Fruit fly (Drosophila melanogaster): ENCODE measurements around the gene CG11694.
A peak's percentile ranks its signal among the peaks of the same experiment; 100 is the strongest.

CG11694 gene

DNA sequence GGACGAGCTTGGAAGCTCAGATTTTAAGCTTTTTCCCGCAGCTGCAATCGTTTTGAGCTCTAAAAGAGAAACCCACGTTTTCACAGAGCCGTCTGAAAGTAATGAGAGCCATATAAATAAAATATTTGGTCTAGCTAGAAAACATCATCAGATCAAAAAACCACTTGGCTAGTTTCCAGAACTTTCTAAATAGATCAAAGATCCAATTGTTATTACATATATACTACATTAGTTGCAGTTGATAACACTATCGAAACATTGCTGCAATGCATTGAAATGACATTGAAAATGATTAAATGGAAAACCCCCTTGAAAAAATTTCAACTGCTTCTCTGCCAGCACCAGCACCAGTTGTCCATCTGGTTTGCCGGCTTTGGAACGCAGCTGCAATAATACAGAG lies 43.0 kb upstream of the CG11694 start (continued):
- TF ChIP-seq seq (GFP tag; IDR thresholded peaks at IDR 0.05) (peak; percentile 34; the same call in 1 of the 2 replicates), CG5953 (GFP tag; IDR thresholded peaks at IDR 0.05) (no peak), lola (GFP tag; optimal IDR thresholded peaks at IDR 0.05) (no peak), gem (tag; optimal IDR thresholded peaks at IDR 0.05) (peak; percentile 60), ap (GFP tag; IDR thresholded peaks at IDR 0.05) (0 out of 2 replicates have a peak, but pooled peaks have one; percentile 5), jing (GFP tag; optimal IDR thresholded peaks at IDR 0.05) (peak; percentile 36), HLH54F (GFP tag; optimal IDR thresholded peaks at IDR 0.05) (no peak), wor (GFP tag; IDR thresholded peaks at IDR 0.05) (peak; percentile 10; the same call in 1 of the 2 replicates), CG11093 (GFP tag; IDR thresholded peaks at IDR 0.05) (no peak), NK7.1 (GFP tag; optimal IDR thresholded peaks at IDR 0.05) (no peak), sisA (GFP tag; IDR thresholded peaks at IDR 0.05) (peak; percentile 41; the same call in 1 of the 2 replicates), CG11560 (tag; IDR thresholded peaks at IDR 0.05) (no peak), knrl (GFP tag; IDR thresholded peaks at IDR 0.05; ENCODE audit: partially characterized antibody) (no peak), BtbVII (GFP tag; optimal IDR thresholded peaks at IDR 0.05) (no peak), Nf-YA (GFP tag; IDR thresholded peaks at IDR 0.05) (peak; percentile 37; the same call in 1 of the 2 replicates), CG1603 (tag; optimal IDR thresholded peaks at IDR 0.05) (peak; percentile 38), Hr51 (GFP tag; optimal IDR thresholded peaks at IDR 0.05) (peak in 1 of 2 experiments; percentile 73), Atf3 (GFP tag; optimal IDR thresholded peaks at IDR 0.05) (no peak), E2f2 (GFP tag; IDR thresholded peaks at IDR 0.05) (no peak), CG7357 (GFP tag; IDR thresholded peaks at IDR 0.05) (no peak), H2.0 (GFP tag; IDR thresholded peaks at IDR 0.05) (0 out of 2 replicates have a peak, but pooled peaks have one; percentile 12), tgo (GFP tag; IDR thresholded peaks at IDR 0.05) (no peak), esg (GFP tag; conservative IDR thresholded peaks at IDR 0.05) (peak; percentile 57), phol (tag; optimal IDR thresholded peaks at IDR 0.05) (peak; percentile 38), CG13424 (tag; optimal IDR thresholded peaks at IDR 0.05) (peak; percentile 62), CG17359 (tag; optimal IDR thresholded peaks at IDR 0.05) (peak; percentile 43), CrebB (tag; optimal IDR thresholded peaks at IDR 0.05) (no peak), CG17829 (tag; optimal IDR thresholded peaks at IDR 0.05) (peak; percentile 2), nom (GFP tag; optimal IDR thresholded peaks at IDR 0.05) (peak; percentile 51), Sox102F (GFP tag; optimal IDR thresholded peaks at IDR 0.05) (peak; percentile 74), tap (tag; optimal IDR thresholded peaks at IDR 0.05) (peak; percentile 51), HLH3B (GFP tag; IDR thresholded peaks at IDR 0.05) (peak; percentile 52; the same call in 1 of the 2 replicates)

DNA sequence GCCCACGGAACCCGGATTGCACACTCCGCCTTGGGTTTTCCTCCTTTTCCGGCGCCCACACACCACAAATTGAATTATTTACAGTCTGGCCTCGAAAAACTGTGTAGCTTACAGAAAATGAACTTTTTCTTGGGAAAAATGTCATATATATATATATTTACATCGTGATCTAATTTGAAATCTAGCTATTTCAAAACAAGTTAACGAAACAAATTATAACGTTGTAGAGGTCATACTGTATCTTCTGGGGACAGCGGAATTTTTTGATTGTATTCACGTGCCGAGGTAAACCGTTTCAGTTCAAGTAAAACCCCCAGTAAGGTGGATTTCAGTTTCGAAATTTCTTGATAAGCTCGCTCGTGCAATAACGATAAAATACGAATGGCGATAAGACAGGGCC lies 42.5 kb upstream of the CG11694 start:
- TF ChIP-seq klu (GFP tag; IDR thresholded peaks at IDR 0.05) (no peak), sna (GFP tag; IDR thresholded peaks at IDR 0.05; ENCODE audit: partially characterized antibody) (no peak), CG6272 (GFP tag; IDR thresholded peaks at IDR 0.05) (no peak), da (GFP tag; optimal IDR thresholded peaks at IDR 0.05) (no peak), bowl (GFP tag; IDR thresholded peaks at IDR 0.05) (no peak), dimm (GFP tag; IDR thresholded peaks at IDR 0.05) (0 out of 2 replicates have a peak, but pooled peaks have one; percentile 17), ab (GFP tag; optimal IDR thresholded peaks at IDR 0.05) (no peak), CG33213 (GFP tag; optimal IDR thresholded peaks at IDR 0.05) (no peak), CG8944 (GFP tag; optimal IDR thresholded peaks at IDR 0.05) (no peak), CG9797 (GFP tag; optimal IDR thresholded peaks at IDR 0.05) (no peak), E2f2 (GFP tag; IDR thresholded peaks at IDR 0.05) (peak; percentile 28; the same call in 1 of the 2 replicates), CG9437 (GFP tag; optimal IDR thresholded peaks at IDR 0.05) (no peak), hb (GFP tag; IDR thresholded peaks at IDR 0.05; ENCODE audit: partially characterized antibody) (no peak), CG4854 (GFP tag; optimal IDR thresholded peaks at IDR 0.05) (no peak), stwl (tag; optimal IDR thresholded peaks at IDR 0.05) (no peak), sens (GFP tag) (peak; percentile 85), Nf-YC (tag; optimal IDR thresholded peaks at IDR 0.05) (no peak), gcm (GFP tag; optimal IDR thresholded peaks at IDR 0.05) (no peak), shn (GFP tag; optimal IDR thresholded peaks at IDR 0.05) (no peak), Hey (tag; optimal IDR thresholded peaks at IDR 0.05) (no peak), Ets65A (GFP tag) (no peak), CG16779 (GFP tag; IDR thresholded peaks at IDR 0.05) (no peak)

All from whole organism, embryonic.